Fruit fly (Drosophila melanogaster) whole organism, embryonic: ENCODE measurements around the gene kra.

Experiments
- Ada2b ChIP-seq: fragments of 200-800 bp; sonication (Bioruptor generic); IDR thresholded peaks from 2 replicates; pipeline ENCODE4 v1.3.6; 2022; ENCODE audit warnings: missing biosample characterization, missing genetic modification characterization
- Atf3 ChIP-seq: fragments of 200-800 bp; sonication (Bioruptor generic); optimal IDR thresholded peaks from 3 replicates; lab custom pipeline; 2016; ENCODE audit warnings: missing biosample characterization, missing genetic modification characterization
- B-H2 ChIP-seq: fragments of 200-800 bp; sonication (Bioruptor generic); optimal IDR thresholded peaks from 2 replicates; lab custom pipeline; 2018; ENCODE audit warnings: missing biosample characterization, mild to moderate bottlenecking, missing genetic modification characterization
- BEAF-32 ChIP-seq: fragments of 200-800 bp; sonication (Bioruptor generic); optimal IDR thresholded peaks from 3 replicates; lab custom pipeline; 2017; ENCODE audit warnings: missing biosample characterization, missing genetic modification characterization, mild to moderate bottlenecking, moderate library complexity, missing genetic modification reagents
- CG10462 ChIP-seq: fragments of 200-800 bp; sonication (Bioruptor generic); optimal IDR thresholded peaks from 2 replicates; lab custom pipeline; 2016; ENCODE audit warnings: missing biosample characterization, missing genetic modification characterization
- CG10979 ChIP-seq: fragments of 200-800 bp; sonication (Bioruptor generic); optimal IDR thresholded peaks from 2 replicates; lab custom pipeline; 2018; ENCODE audit warnings: missing biosample characterization, mild to moderate bottlenecking, missing genetic modification characterization, moderate library complexity
- CG11504 ChIP-seq: fragments of 200-800 bp; sonication (Bioruptor generic); optimal IDR thresholded peaks from 3 replicates; lab custom pipeline; 2019; ENCODE audit warnings: missing biosample characterization, mild to moderate bottlenecking, missing genetic modification characterization, moderate library complexity
- CG13287 ChIP-seq: fragments of 200-800 bp; sonication (Bioruptor generic); IDR thresholded peaks from 2 replicates; pipeline ENCODE4 v1.3.6; 2022; ENCODE audit warnings: missing biosample characterization, missing genetic modification characterization; ENCODE audit not compliant: partially characterized antibody
- CG13296 ChIP-seq: fragments of 200-800 bp; sonication (Bioruptor generic); optimal IDR thresholded peaks from 3 replicates; lab custom pipeline; 2018; ENCODE audit warnings: missing biosample characterization, mild to moderate bottlenecking, missing genetic modification characterization
- CG15269 ChIP-seq: fragments of 200-800 bp; sonication (Bioruptor generic); optimal IDR thresholded peaks from 2 replicates; lab custom pipeline; 2018; ENCODE audit warnings: missing biosample characterization, mild to moderate bottlenecking, missing genetic modification characterization, moderate library complexity
- CG15479 ChIP-seq: fragments of 200-800 bp; sonication (Bioruptor generic); optimal IDR thresholded peaks from 3 replicates; lab custom pipeline; 2019; ENCODE audit warnings: missing biosample characterization, mild to moderate bottlenecking, missing genetic modification characterization, moderate library complexity
- CG15514 ChIP-seq: fragments of 200-800 bp; sonication (Bioruptor generic); optimal IDR thresholded peaks from 3 replicates; lab custom pipeline; 2017; ENCODE audit warnings: missing biosample characterization, missing genetic modification characterization, mild to moderate bottlenecking, moderate library complexity, missing genetic modification reagents
- CG1602 ChIP-seq: fragments of 200-800 bp; sonication (Bioruptor generic); optimal IDR thresholded peaks from 3 replicates; lab custom pipeline; 2016; ENCODE audit warnings: missing biosample characterization, missing genetic modification characterization
- CG17328 ChIP-seq: fragments of 200-800 bp; sonication (Bioruptor generic); IDR thresholded peaks from 2 replicates; pipeline ENCODE4 v1.3.6; 2022; ENCODE audit warnings: missing biosample characterization, missing genetic modification characterization
- CG33557 ChIP-seq: fragments of 200-800 bp; sonication (Bioruptor generic); optimal IDR thresholded peaks from 2 replicates; lab custom pipeline; 2019; ENCODE audit warnings: missing biosample characterization, mild to moderate bottlenecking, missing genetic modification characterization, moderate library complexity
- CG4328 ChIP-seq: fragments of 200-800 bp; sonication (Bioruptor generic); optimal IDR thresholded peaks from 3 replicates; lab custom pipeline; 2017; ENCODE audit warnings: missing biosample characterization, missing genetic modification reagents, missing genetic modification characterization
- CG6765 ChIP-seq: fragments of 200-800 bp; sonication (Bioruptor generic); optimal IDR thresholded peaks from 3 replicates; lab custom pipeline; 2017; ENCODE audit warnings: missing biosample characterization, mild to moderate bottlenecking, missing genetic modification characterization
- CG8290 ChIP-seq, 3 experiments: fragments of 200-800 bp; sonication (Bioruptor generic); optimal IDR thresholded peaks; 2 replicates each; lab custom pipeline; 2016 to 2019; ENCODE audit warnings: missing biosample characterization in 3 of 3, missing genetic modification characterization in 3 of 3, mild to moderate bottlenecking in 2 of 3, moderate library complexity in 1 of 3
- CG8944 ChIP-seq: fragments of 200-800 bp; sonication (Bioruptor generic); optimal IDR thresholded peaks from 3 replicates; lab custom pipeline; 2016; ENCODE audit warnings: missing biosample characterization, missing genetic modification characterization
- Doc2 ChIP-seq: fragments of 200-800 bp; sonication (Bioruptor generic); IDR thresholded peaks from 2 replicates; pipeline ENCODE4 v1.3.6; 2022; ENCODE audit warnings: missing biosample characterization, missing genetic modification characterization
- Doc3 ChIP-seq: fragments of 200-800 bp; sonication (Bioruptor generic); IDR thresholded peaks from 3 replicates; pipeline ENCODE4 v1.3.6; 2022; ENCODE audit warnings: missing biosample characterization, missing genetic modification characterization; ENCODE audit not compliant: partially characterized antibody
- Dp ChIP-seq: fragments of 200-800 bp; sonication (Bioruptor generic); optimal IDR thresholded peaks from 2 replicates; lab custom pipeline; 2018; ENCODE audit warnings: missing biosample characterization, mild to moderate bottlenecking, missing genetic modification characterization, moderate library complexity
- Elba2 ChIP-seq: fragments of 200-800 bp; sonication (Bioruptor generic); optimal IDR thresholded peaks from 3 replicates; lab custom pipeline; 2016; ENCODE audit warnings: missing biosample characterization, missing genetic modification characterization
- HLH3B ChIP-seq: fragments of 200-800 bp; sonication (Bioruptor generic); IDR thresholded peaks from 2 replicates; pipeline ENCODE4 v1.3.6; 2022; ENCODE audit warnings: missing biosample characterization, missing genetic modification characterization
- Lhr ChIP-seq: fragments of 200-800 bp; sonication (Bioruptor generic); optimal IDR thresholded peaks from 3 replicates; lab custom pipeline; 2017; ENCODE audit warnings: mild to moderate bottlenecking, missing biosample characterization, missing genetic modification reagents, missing genetic modification characterization
- Mes4 ChIP-seq: fragments of 200-800 bp; sonication (Bioruptor generic); optimal IDR thresholded peaks from 2 replicates; lab custom pipeline; 2016; ENCODE audit warnings: missing biosample characterization, missing genetic modification characterization
- Myb ChIP-seq: fragments of 200-800 bp; sonication (Bioruptor generic); optimal IDR thresholded peaks from 2 replicates; lab custom pipeline; 2016; ENCODE audit warnings: missing biosample characterization, missing genetic modification characterization
- Scr ChIP-seq: fragments of 200-800 bp; sonication (Bioruptor generic); IDR thresholded peaks from 2 replicates; pipeline ENCODE4 v1.3.6; 2022; ENCODE audit warnings: missing biosample characterization, missing genetic modification characterization; ENCODE audit not compliant: partially characterized antibody
- Ssrp ChIP-seq: fragments of 200-800 bp; sonication (Bioruptor generic); optimal IDR thresholded peaks from 2 replicates; lab custom pipeline; 2018; ENCODE audit warnings: missing biosample characterization, mild to moderate bottlenecking, missing genetic modification characterization, moderate library complexity
- Xrp1 ChIP-seq: fragments of 200-800 bp; sonication (Bioruptor generic); IDR thresholded peaks from 2 replicates; pipeline ENCODE4 v1.3.6; 2022; ENCODE audit warnings: missing biosample characterization, missing genetic modification characterization
- YL-1 ChIP-seq: fragments of 200-800 bp; sonication (Bioruptor generic); optimal IDR thresholded peaks from 3 replicates; lab custom pipeline; 2017; ENCODE audit warnings: missing biosample characterization, mild to moderate bottlenecking, missing genetic modification characterization
- ash1 ChIP-seq: fragments of 200-800 bp; sonication (Bioruptor generic); optimal IDR thresholded peaks from 2 replicates; lab custom pipeline; 2018; ENCODE audit warnings: missing biosample characterization, mild to moderate bottlenecking, missing genetic modification characterization
- cg ChIP-seq: fragments of 200-800 bp; sonication (Bioruptor generic); optimal IDR thresholded peaks from 3 replicates; lab custom pipeline; 2019; ENCODE audit warnings: missing biosample characterization, mild to moderate bottlenecking, missing genetic modification characterization, moderate library complexity
- crp ChIP-seq, 2 experiments: fragments of 200-800 bp; sonication (Bioruptor generic); optimal IDR thresholded peaks; 2 replicates in 1 of 2; 3 replicates in 1 of 2; lab custom pipeline; 2017; ENCODE audit warnings: missing biosample characterization in 2 of 2, missing genetic modification characterization in 2 of 2, mild to moderate bottlenecking in 1 of 2, moderate library complexity in 1 of 2
- grn ChIP-seq: fragments of 200-800 bp; sonication (Bioruptor generic); optimal IDR thresholded peaks from 3 replicates; lab custom pipeline; 2017; ENCODE audit warnings: missing biosample characterization, missing genetic modification characterization
- gsb ChIP-seq: fragments of 200-800 bp; sonication (Bioruptor generic); IDR thresholded peaks from 2 replicates; pipeline ENCODE4 v1.3.6; 2022; ENCODE audit warnings: missing biosample characterization, missing genetic modification characterization
- ham ChIP-seq: fragments of 200-800 bp; sonication (Bioruptor generic); IDR thresholded peaks from 2 replicates; pipeline ENCODE4 v1.3.6; 2022; ENCODE audit warnings: missing biosample characterization, missing genetic modification characterization
- lbe ChIP-seq: fragments of 200-800 bp; sonication (Bioruptor generic); optimal IDR thresholded peaks from 2 replicates; lab custom pipeline; 2016; ENCODE audit warnings: missing biosample characterization, mild to moderate bottlenecking, missing genetic modification characterization
- luna ChIP-seq: fragments of 200-800 bp; sonication (Bioruptor generic); optimal IDR thresholded peaks from 2 replicates; lab custom pipeline; 2016; ENCODE audit warnings: missing biosample characterization, missing genetic modification characterization
- nerfin-1 ChIP-seq: fragments of 200-800 bp; sonication (Bioruptor generic); optimal IDR thresholded peaks from 3 replicates; lab custom pipeline; 2019; ENCODE audit warnings: missing biosample characterization, mild to moderate bottlenecking, missing genetic modification characterization, moderate library complexity
- odd ChIP-seq: fragments of 200-800 bp; sonication (Bioruptor generic); optimal IDR thresholded peaks from 2 replicates; lab custom pipeline; 2017; ENCODE audit warnings: missing biosample characterization, mild to moderate bottlenecking, missing genetic modification characterization
- pzg ChIP-seq: fragments of 200-800 bp; sonication (Bioruptor generic); optimal IDR thresholded peaks from 3 replicates; lab custom pipeline; 2018; ENCODE audit warnings: missing biosample characterization, mild to moderate bottlenecking, missing genetic modification characterization, moderate library complexity
- seq ChIP-seq: fragments of 200-800 bp; sonication (Bioruptor generic); IDR thresholded peaks from 2 replicates; pipeline ENCODE4 v1.3.6; 2022; ENCODE audit warnings: missing biosample characterization, missing genetic modification characterization
- sr ChIP-seq: fragments of 200-800 bp; sonication (Bioruptor generic); IDR thresholded peaks from 3 replicates; pipeline ENCODE4 v1.3.6; 2022; ENCODE audit warnings: missing biosample characterization, missing genetic modification characterization
- ssp ChIP-seq: fragments of 200-800 bp; sonication (Bioruptor generic); IDR thresholded peaks from 2 replicates; pipeline ENCODE4 v1.3.6; 2022; ENCODE audit warnings: missing biosample characterization, missing genetic modification characterization
- tna ChIP-seq: fragments of 200-800 bp; sonication (Bioruptor generic); IDR thresholded peaks from 2 replicates; pipeline ENCODE4 v1.3.6; 2022; ENCODE audit warnings: missing biosample characterization, missing genetic modification characterization; ENCODE audit not compliant: partially characterized antibody
- wdn ChIP-seq: fragments of 200-800 bp; sonication (Bioruptor generic); IDR thresholded peaks from 2 replicates; pipeline ENCODE4 v1.3.6; 2022; ENCODE audit warnings: missing biosample characterization, missing genetic modification characterization
- zen2 ChIP-seq: fragments of 200-800 bp; sonication (Bioruptor generic); IDR thresholded peaks from 3 replicates; pipeline ENCODE4 v1.3.6; 2022; ENCODE audit warnings: missing biosample characterization, missing genetic modification characterization; ENCODE audit not compliant: partially characterized antibody

The kra gene

dm6 chr3R:5570635-5571436 lies 30.1 kb downstream of the kra start, which contains the start of gene CRMP (continued):
- no peak for TF ChIP-seq Doc2 (GFP tag; lab: Robert Waterston, UW)
- peak; percentile 85 for TF ChIP-seq sr
- TF ChIP-seq cg (GFP tag; lab: Kevin White, UChicago): peak; percentile 44
- TF ChIP-seq BEAF-32 (GFP tag; lab: Kevin White, UChicago): no peak
- TF ChIP-seq crp (GFP tag; optimal IDR thresholded peaks at IDR 0.05; lab: Kevin White, UChicago): peak in 1 of 2 experiments; percentile 60
- TF ChIP-seq B-H2 (GFP tag; lab: Kevin White, UChicago): no peak
- 0 out of 2 replicates have a peak, but pooled peaks have one; percentile 5 for TF ChIP-seq CG17328 (GFP tag; lab: Robert Waterston, UW)
- no peak for TF ChIP-seq lbe (GFP tag; lab: Kevin White, UChicago)
- no peak for TF ChIP-seq CG15269 (tag; lab: Kevin White, UChicago)
- no peak for TF ChIP-seq CG10462 (GFP tag; lab: Kevin White, UChicago)
- no peak for TF ChIP-seq ash1 (GFP tag; lab: Kevin White, UChicago)
- no peak for TF ChIP-seq Ssrp (tag; lab: Kevin White, UChicago)
- peak; percentile 92 for TF ChIP-seq grn (GFP tag; lab: Kevin White, UChicago)
- TF ChIP-seq Elba2 (GFP tag; lab: Kevin White, UChicago): no peak
- no peak for TF ChIP-seq CG8944 (GFP tag; lab: Kevin White, UChicago)
- TF ChIP-seq CG13296 (GFP tag; lab: Kevin White, UChicago): peak; percentile 26
- TF ChIP-seq Myb (GFP tag; lab: Kevin White, UChicago): peak; percentile 60
- TF ChIP-seq CG33557 (GFP tag; lab: Kevin White, UChicago): peak; percentile 24
- peak; percentile 24; the same call in 1 of the 3 replicates for TF ChIP-seq zen2 (GFP tag; lab: Robert Waterston, UW)
- TF ChIP-seq CG10979 (tag; lab: Kevin White, UChicago): no peak
- peak; percentile 43; the same call in 1 of the 3 replicates for TF ChIP-seq Doc3 (GFP tag; lab: Robert Waterston, UW)
- TF ChIP-seq CG6765 (GFP tag; lab: Kevin White, UChicago): peak; percentile 40
- no peak for TF ChIP-seq Atf3 (GFP tag; lab: Kevin White, UChicago)
- peak; percentile 8 for TF ChIP-seq pzg (GFP tag; lab: Kevin White, UChicago)
- TF ChIP-seq Lhr (GFP tag; lab: Kevin White, UChicago): no peak
- no peak; the same call in 1 of the 2 replicates for TF ChIP-seq Scr
- no peak for TF ChIP-seq HLH3B
- no peak for TF ChIP-seq seq (GFP tag; lab: Robert Waterston, UW)
- TF ChIP-seq ssp (GFP tag; lab: Robert Waterston, UW): no peak
- TF ChIP-seq luna (GFP tag; lab: Kevin White, UChicago): no peak
- no peak for TF ChIP-seq Xrp1
- TF ChIP-seq nerfin-1: peak; percentile 70
- peak; percentile 59 for TF ChIP-seq CG13287 (GFP tag; lab: Robert Waterston, UW)
- TF ChIP-seq wdn (GFP tag; lab: Robert Waterston, UW): no peak
- peak; percentile 38 for TF ChIP-seq CG15479
- TF ChIP-seq CG1602 (GFP tag; lab: Kevin White, UChicago): no peak
- TF ChIP-seq CG8290 (GFP tag; optimal IDR thresholded peaks at IDR 0.05; lab: Kevin White, UChicago): no peak
- no peak for TF ChIP-seq CG8290 (tag; optimal IDR thresholded peaks at IDR 0.05; lab: Kevin White, UChicago)
- TF ChIP-seq odd (GFP tag; lab: Kevin White, UChicago): peak; percentile 31
- no peak for TF ChIP-seq gsb (GFP tag; lab: Robert Waterston, UW)
- TF ChIP-seq Dp (GFP tag; lab: Kevin White, UChicago): peak; percentile 15
- TF ChIP-seq ham (GFP tag; lab: Robert Waterston, UW): no peak
- peak; percentile 69 for TF ChIP-seq YL-1 (GFP tag; lab: Kevin White, UChicago)
- no peak for TF ChIP-seq tna (GFP tag; lab: Robert Waterston, UW)
- TF ChIP-seq CG11504 (tag; lab: Kevin White, UChicago): no peak
- no peak for TF ChIP-seq CG4328 (GFP tag; lab: Kevin White, UChicago)
- TF ChIP-seq CG15514 (GFP tag; lab: Kevin White, UChicago): peak; percentile 29
- no peak for TF ChIP-seq Ada2b (GFP tag; lab: Robert Waterston, UW)
- no peak for TF ChIP-seq Mes4 (GFP tag; lab: Kevin White, UChicago)
